Fruit fly (Drosophila melanogaster) whole organism, prepupa: Measurements from ENCODE around the gene YL-1.

Experiments used
- CG10631 ChIP-seq: fragments of 200-800 bp; sonication (Bioruptor generic); optimal IDR thresholded peaks from 2 replicates; lab custom pipeline; 2016; ENCODE audit warnings: missing biosample characterization, missing genetic modification characterization
- CG11902 ChIP-seq: fragments of 200-800 bp; sonication (Bioruptor generic); optimal IDR thresholded peaks from 3 replicates; lab custom pipeline; 2016; ENCODE audit warnings: missing biosample characterization, missing genetic modification characterization
- Met ChIP-seq: fragments of 200-800 bp; sonication (Bioruptor generic); optimal IDR thresholded peaks from 3 replicates; lab custom pipeline; 2016; ENCODE audit warnings: missing biosample characterization, missing genetic modification characterization
- cyc ChIP-seq: fragments of 200-800 bp; sonication (Bioruptor generic); optimal IDR thresholded peaks from 3 replicates; lab custom pipeline; 2016; ENCODE audit warnings: missing biosample characterization, missing genetic modification characterization

dm6 chr2L:10965962-10966361, 4.3 kb upstream of the YL-1 start:
- TF ChIP-seq Met (GFP tag; lab: Kevin White, UChicago), result no peak
- TF ChIP-seq CG11902 (GFP tag; lab: Kevin White, UChicago), result no peak
- no peak for TF ChIP-seq CG10631 (GFP tag; lab: Kevin White, UChicago)
- TF ChIP-seq cyc (GFP tag; lab: Kevin White, UChicago), result no peak
